Fruit fly (Drosophila melanogaster) whole organism, prepupa: ENCODE data around the gene Alp11.
A peak's percentile ranks its signal among the peaks of the same experiment; 100 is the strongest.

ENCODE experiments used
- Blimp-1 ChIP-seq: fragments of 200-800 bp; sonication (Bioruptor generic); optimal IDR thresholded peaks from 3 replicates; lab custom pipeline; 2017; ENCODE audit warnings: missing biosample characterization, missing genetic modification characterization, mild to moderate bottlenecking, moderate library complexity, missing genetic modification reagents
- CG10631 ChIP-seq: fragments of 200-800 bp; sonication (Bioruptor generic); optimal IDR thresholded peaks from 2 replicates; lab custom pipeline; 2016; ENCODE audit warnings: missing biosample characterization, missing genetic modification characterization
- CG10669 ChIP-seq: fragments of 200-800 bp; sonication (Bioruptor generic); optimal IDR thresholded peaks from 3 replicates; lab custom pipeline; 2018; ENCODE audit warnings: missing biosample characterization, mild to moderate bottlenecking, missing genetic modification characterization, moderate library complexity
- CG11294 ChIP-seq: fragments of 200-800 bp; sonication (Bioruptor generic); IDR thresholded peaks from 2 replicates; pipeline ENCODE4 v1.3.6; 2022; ENCODE audit warnings: missing biosample characterization, missing genetic modification characterization
- CG11762 ChIP-seq: fragments of 200-800 bp; sonication (Bioruptor generic); optimal IDR thresholded peaks from 3 replicates; lab custom pipeline; 2016; ENCODE audit warnings: missing biosample characterization, missing genetic modification characterization; ENCODE audit not compliant: insufficient read depth
- CG11902 ChIP-seq: fragments of 200-800 bp; sonication (Bioruptor generic); optimal IDR thresholded peaks from 3 replicates; lab custom pipeline; 2016; ENCODE audit warnings: missing biosample characterization, missing genetic modification characterization
- CG15336 ChIP-seq: fragments of 200-800 bp; sonication (Bioruptor generic); IDR thresholded peaks from 2 replicates; pipeline ENCODE4 v1.3.6; 2022; ENCODE audit warnings: missing biosample characterization, missing genetic modification characterization
- CG1621 ChIP-seq: fragments of 200-800 bp; sonication (Bioruptor generic); optimal IDR thresholded peaks from 3 replicates; lab custom pipeline; 2018; ENCODE audit warnings: missing biosample characterization, mild to moderate bottlenecking, missing genetic modification characterization
- CG3032 ChIP-seq: fragments of 200-800 bp; optimal IDR thresholded peaks from 2 replicates; lab custom pipeline; 2019; ENCODE audit warnings: missing biosample characterization, mild to moderate bottlenecking, missing genetic modification characterization, moderate library complexity
- CG31627 ChIP-seq: fragments of 200-800 bp; sonication (Bioruptor generic); optimal IDR thresholded peaks from 3 replicates; lab custom pipeline; 2016; ENCODE audit warnings: missing biosample characterization, missing genetic modification characterization
- CG32006 ChIP-seq: fragments of 200-800 bp; sonication (Bioruptor generic); optimal IDR thresholded peaks from 3 replicates; lab custom pipeline; 2017; ENCODE audit warnings: missing biosample characterization, mild to moderate bottlenecking, missing genetic modification characterization
- CG34406 ChIP-seq: fragments of 200-800 bp; sonication (Bioruptor generic); optimal IDR thresholded peaks from 3 replicates; lab custom pipeline; 2016; ENCODE audit warnings: missing biosample characterization, missing genetic modification characterization
- CG3919 ChIP-seq: fragments of 200-800 bp; sonication (Bioruptor generic); optimal IDR thresholded peaks from 3 replicates; lab custom pipeline; 2016; ENCODE audit warnings: missing biosample characterization, missing genetic modification characterization
- CG4318 ChIP-seq: fragments of 200-800 bp; sonication (Bioruptor generic); optimal IDR thresholded peaks from 3 replicates; lab custom pipeline; 2017; ENCODE audit warnings: missing biosample characterization, mild to moderate bottlenecking, missing genetic modification characterization
- CG6163 ChIP-seq: fragments of 200-800 bp; sonication (Bioruptor generic); IDR thresholded peaks from 3 replicates; pipeline ENCODE4 v1.3.6; 2022; ENCODE audit warnings: missing biosample characterization, missing genetic modification characterization
- CG6276 ChIP-seq: fragments of 200-800 bp; sonication (Bioruptor generic); optimal IDR thresholded peaks from 2 replicates; lab custom pipeline; 2017; ENCODE audit warnings: missing biosample characterization, mild to moderate bottlenecking, missing genetic modification characterization
- CG6792 ChIP-seq: fragments of 200-800 bp; sonication (Bioruptor generic); optimal IDR thresholded peaks from 3 replicates; lab custom pipeline; 2016; ENCODE audit warnings: missing biosample characterization, missing genetic modification characterization
- CG6808 ChIP-seq: fragments of 200-800 bp; sonication (Bioruptor generic); optimal IDR thresholded peaks from 3 replicates; lab custom pipeline; 2017; ENCODE audit warnings: missing biosample characterization, missing genetic modification characterization, mild to moderate bottlenecking, moderate library complexity, missing genetic modification reagents
- CG6854 ChIP-seq: fragments of 200-800 bp; sonication (Bioruptor generic); optimal IDR thresholded peaks from 2 replicates; lab custom pipeline; 2017; ENCODE audit warnings: missing biosample characterization, mild to moderate bottlenecking, missing genetic modification characterization
- CG7368 ChIP-seq: fragments of 200-800 bp; sonication (Bioruptor generic); optimal IDR thresholded peaks from 3 replicates; lab custom pipeline; 2016; ENCODE audit warnings: missing biosample characterization, missing genetic modification characterization
- CG8319 ChIP-seq: fragments of 200-800 bp; sonication (Bioruptor generic); optimal IDR thresholded peaks from 3 replicates; lab custom pipeline; 2016; ENCODE audit warnings: missing biosample characterization, missing genetic modification characterization
- CG8632 ChIP-seq: fragments of 200-800 bp; sonication (Bioruptor generic); optimal IDR thresholded peaks from 3 replicates; lab custom pipeline; 2016; ENCODE audit warnings: missing biosample characterization, missing genetic modification characterization
- CG9139 ChIP-seq: fragments of 200-800 bp; sonication (Bioruptor generic); optimal IDR thresholded peaks from 3 replicates; lab custom pipeline; 2017; ENCODE audit warnings: missing biosample characterization, mild to moderate bottlenecking, missing genetic modification characterization
- Eip75B ChIP-seq: fragments of 200-800 bp; sonication (Bioruptor generic); optimal IDR thresholded peaks from 3 replicates; lab custom pipeline; 2016; ENCODE audit warnings: missing biosample characterization, missing genetic modification characterization
- Eip78C ChIP-seq: fragments of 200-800 bp; sonication (Bioruptor generic); peaks from one replicate; lab custom pipeline; 2016; ENCODE audit warnings: missing biosample characterization, missing genetic modification characterization
- Ets21C ChIP-seq: fragments of 200-800 bp; sonication (Bioruptor generic); optimal IDR thresholded peaks from 3 replicates; lab custom pipeline; 2016; ENCODE audit warnings: missing biosample characterization, missing genetic modification characterization
- Ets96B ChIP-seq: fragments of 200-800 bp; optimal IDR thresholded peaks from 2 replicates; lab custom pipeline; 2019; ENCODE audit warnings: missing biosample characterization, mild to moderate bottlenecking, missing genetic modification characterization, moderate library complexity
- Gug ChIP-seq: fragments of 200-800 bp; sonication (Bioruptor generic); IDR thresholded peaks from 2 replicates; pipeline ENCODE4 v1.3.6; 2022; ENCODE audit warnings: missing biosample characterization, missing genetic modification characterization
- Hr38 ChIP-seq: sonication (Bioruptor generic); optimal IDR thresholded peaks from 2 replicates; lab custom pipeline; 2016; ENCODE audit warnings: missing biosample characterization, missing genetic modification characterization
- Hr39 ChIP-seq: fragments of 200-800 bp; sonication (Bioruptor generic); optimal IDR thresholded peaks from 2 replicates; lab custom pipeline; 2016; ENCODE audit warnings: missing biosample characterization, missing genetic modification characterization
- Hr4 ChIP-seq: fragments of 200-800 bp; sonication (Bioruptor generic); optimal IDR thresholded peaks from 3 replicates; lab custom pipeline; 2016; ENCODE audit warnings: missing biosample characterization, missing genetic modification characterization
- Lpt ChIP-seq: fragments of 200-800 bp; sonication (Bioruptor generic); optimal IDR thresholded peaks from 3 replicates; lab custom pipeline; 2016; ENCODE audit warnings: missing biosample characterization, missing genetic modification characterization
- Smox ChIP-seq: fragments of 200-800 bp; sonication (Bioruptor generic); optimal IDR thresholded peaks from 3 replicates; lab custom pipeline; 2016; ENCODE audit warnings: missing biosample characterization, missing genetic modification characterization
- Sox102F ChIP-seq: fragments of 200-800 bp; sonication (Bioruptor generic); optimal IDR thresholded peaks from 2 replicates; lab custom pipeline; 2016; ENCODE audit warnings: missing biosample characterization, mild to moderate bottlenecking, missing genetic modification characterization
- Sox14 ChIP-seq: fragments of 200-800 bp; sonication (Bioruptor generic); optimal IDR thresholded peaks from 3 replicates; lab custom pipeline; 2016; ENCODE audit warnings: missing biosample characterization, missing genetic modification characterization
- Sox15 ChIP-seq: fragments of 200-800 bp; sonication (Bioruptor generic); optimal IDR thresholded peaks from 3 replicates; lab custom pipeline; 2016; ENCODE audit warnings: missing biosample characterization, missing genetic modification characterization
- achi ChIP-seq: fragments of 200-800 bp; sonication (Bioruptor generic); optimal IDR thresholded peaks from 3 replicates; lab custom pipeline; 2016; ENCODE audit warnings: missing biosample characterization, missing genetic modification characterization
- acj6 ChIP-seq: fragments of 200-800 bp; sonication (Bioruptor generic); optimal IDR thresholded peaks from 3 replicates; lab custom pipeline; 2016; ENCODE audit warnings: missing biosample characterization, missing genetic modification characterization
- cyc ChIP-seq: fragments of 200-800 bp; sonication (Bioruptor generic); optimal IDR thresholded peaks from 3 replicates; lab custom pipeline; 2016; ENCODE audit warnings: missing biosample characterization, missing genetic modification characterization
- dac ChIP-seq: fragments of 200-800 bp; sonication (Bioruptor generic); optimal IDR thresholded peaks from 2 replicates; lab custom pipeline; 2017; ENCODE audit warnings: missing biosample characterization, mild to moderate bottlenecking, missing genetic modification characterization
- eg ChIP-seq: fragments of 200-800 bp; sonication (Bioruptor generic); IDR thresholded peaks from 3 replicates; pipeline ENCODE4 v1.3.6; 2022; ENCODE audit warnings: missing biosample characterization, missing genetic modification characterization
- esn ChIP-seq: fragments of 200-800 bp; sonication (Bioruptor generic); optimal IDR thresholded peaks from 2 replicates; lab custom pipeline; 2016; ENCODE audit warnings: missing biosample characterization, mild to moderate bottlenecking, missing genetic modification characterization, moderate library complexity
- fd59A ChIP-seq: fragments of 200-800 bp; sonication (Bioruptor generic); optimal IDR thresholded peaks from 2 replicates; lab custom pipeline; 2017; ENCODE audit warnings: missing biosample characterization, mild to moderate bottlenecking, missing genetic modification characterization, missing genetic modification reagents
- fd85E ChIP-seq: fragments of 200-800 bp; sonication (Bioruptor generic); optimal IDR thresholded peaks from 3 replicates; lab custom pipeline; 2016; ENCODE audit warnings: missing biosample characterization, missing genetic modification characterization
- fkh ChIP-seq: fragments of 200-800 bp; sonication (Bioruptor generic); optimal IDR thresholded peaks from 3 replicates; lab custom pipeline; 2017; ENCODE audit warnings: missing biosample characterization, mild to moderate bottlenecking, missing genetic modification characterization, moderate library complexity
- lz ChIP-seq: fragments of 200-800 bp; sonication (Bioruptor generic); optimal IDR thresholded peaks from 3 replicates; lab custom pipeline; 2016; ENCODE audit warnings: missing biosample characterization, missing genetic modification characterization
- net ChIP-seq: fragments of 200-800 bp; sonication (Bioruptor generic); optimal IDR thresholded peaks from 3 replicates; lab custom pipeline; 2016; ENCODE audit warnings: missing biosample characterization, missing genetic modification characterization
- salr ChIP-seq, 2 experiments: fragments of 200-800 bp; sonication (Bioruptor generic); optimal IDR thresholded peaks; 3 replicates each; lab custom pipeline; 2016 to 2018; ENCODE audit warnings: missing biosample characterization in 2 of 2, missing genetic modification characterization in 2 of 2, mild to moderate bottlenecking in 1 of 2
- spab ChIP-seq: fragments of 200-800 bp; sonication (Bioruptor generic); optimal IDR thresholded peaks from 2 replicates; lab custom pipeline; 2017; ENCODE audit warnings: missing biosample characterization, mild to moderate bottlenecking, missing genetic modification characterization, missing genetic modification reagents
- topi ChIP-seq: fragments of 200-800 bp; sonication (Bioruptor generic); optimal IDR thresholded peaks from 3 replicates; lab custom pipeline; 2016; ENCODE audit warnings: missing biosample characterization, missing genetic modification characterization
- vri ChIP-seq: fragments of 200-800 bp; sonication (Bioruptor generic); optimal IDR thresholded peaks from 3 replicates; lab custom pipeline; 2016; ENCODE audit warnings: missing biosample characterization, mild to moderate bottlenecking, missing genetic modification characterization

Alp11 gene

DNA sequence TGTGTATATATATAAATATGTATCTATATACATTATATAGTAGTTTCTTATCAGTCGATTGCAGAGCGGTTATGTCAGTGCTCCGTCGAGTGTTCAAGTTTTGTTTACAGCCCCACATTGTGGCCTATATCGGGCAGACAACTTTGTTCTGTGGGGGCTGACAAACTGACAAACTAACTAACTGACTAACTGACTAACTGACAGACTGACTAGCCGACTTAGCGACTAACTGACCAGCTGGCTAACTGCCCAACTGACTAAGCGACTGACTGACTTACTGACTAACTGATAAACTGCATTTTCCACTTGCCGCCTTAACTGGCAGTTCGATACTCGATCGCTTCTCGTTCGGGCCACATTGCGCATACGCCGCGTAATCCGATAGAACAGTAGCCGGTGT lies 42.4 kb downstream of the Alp11 start:
- TF ChIP-seq salr (GFP tag; optimal IDR thresholded peaks at IDR 0.05; lab: Kevin White, UChicago) (no peak), CG6792 (GFP tag; lab: Kevin White, UChicago) (no peak)

DNA sequence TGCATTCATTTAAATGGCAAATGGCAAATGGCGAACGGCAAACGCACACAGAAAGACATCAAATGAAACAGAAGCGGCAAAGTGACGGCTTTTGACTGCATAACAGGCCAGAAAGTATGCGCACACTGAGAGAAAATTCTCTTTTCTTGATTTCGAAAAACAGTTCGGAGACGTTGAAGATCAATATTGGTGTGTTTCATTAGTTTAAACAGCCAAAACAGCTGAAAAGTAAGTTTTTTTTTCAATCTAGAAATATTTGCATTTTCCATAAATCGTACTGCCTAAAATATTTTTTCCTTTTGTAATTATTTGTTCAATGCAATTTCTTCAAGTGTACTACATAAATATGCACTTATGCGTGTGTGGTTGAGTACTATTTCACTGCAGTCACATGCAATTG lies 43.3 kb downstream of the Alp11 start:
- TF ChIP-seq fd85E (GFP tag; lab: Kevin White, UChicago) (no peak), Lpt (GFP tag; lab: Kevin White, UChicago) (no peak), net (GFP tag; lab: Kevin White, UChicago) (no peak), CG8319 (GFP tag; lab: Kevin White, UChicago) (no peak), Smox (GFP tag; lab: Kevin White, UChicago) (no peak), CG8632 (no peak), CG4318 (GFP tag; lab: Kevin White, UChicago) (peak; percentile 29), lz (no peak), CG9139 (GFP tag; lab: Kevin White, UChicago) (no peak), CG6792 (GFP tag; lab: Kevin White, UChicago) (no peak), esn (GFP tag; lab: Kevin White, UChicago) (no peak), achi (GFP tag; lab: Kevin White, UChicago) (no peak), dac (no peak), Sox14 (GFP tag; lab: Kevin White, UChicago) (no peak), vri (GFP tag; lab: Kevin White, UChicago) (no peak), CG10669 (GFP tag; lab: Kevin White, UChicago) (no peak), CG34406 (GFP tag; lab: Kevin White, UChicago) (no peak), eg (GFP tag; lab: Robert Waterston, UW) (peak; percentile 58; the same call in 2 of the 3 replicates), topi (GFP tag; lab: Kevin White, UChicago) (no peak), CG32006 (GFP tag; lab: Kevin White, UChicago) (peak; percentile 60), acj6 (GFP tag; lab: Kevin White, UChicago) (no peak), CG11762 (GFP tag; lab: Kevin White, UChicago) (no peak), CG7368 (GFP tag; lab: Kevin White, UChicago) (no peak), cyc (no peak), Ets96B (tag; lab: Kevin White, UChicago) (no peak), Hr38 (GFP tag; lab: Kevin White, UChicago) (no peak), CG3032 (tag; lab: Kevin White, UChicago) (no peak), Ets21C (GFP tag; lab: Kevin White, UChicago) (no peak), CG6163 (GFP tag; lab: Robert Waterston, UW) (0 out of 3 replicates have a peak, but pooled peaks have one; percentile 24), fd59A (GFP tag; lab: Kevin White, UChicago) (no peak), Blimp-1 (GFP tag; lab: Kevin White, UChicago) (no peak), CG11294 (peak; percentile 8; the same call in 1 of the 2 replicates), CG31627 (GFP tag; lab: Kevin White, UChicago) (no peak), Eip75B (GFP tag; lab: Kevin White, UChicago) (no peak), Sox15 (no peak), CG11902 (GFP tag; lab: Kevin White, UChicago) (no peak), spab (GFP tag; lab: Kevin White, UChicago) (no peak), salr (GFP tag; optimal IDR thresholded peaks at IDR 0.05; lab: Kevin White, UChicago) (no peak), Eip78C (GFP tag; lab: Kevin White, UChicago) (no peak), CG10631 (GFP tag; lab: Kevin White, UChicago) (no peak), CG6276 (GFP tag; lab: Kevin White, UChicago) (peak; percentile 5), Gug (GFP tag; lab: Robert Waterston, UW) (peak; percentile 50; the same call in 1 of the 2 replicates), CG3919 (GFP tag; lab: Kevin White, UChicago) (no peak), Hr39 (GFP tag; lab: Kevin White, UChicago) (no peak), CG6854 (GFP tag; lab: Kevin White, UChicago) (no peak), Hr4 (GFP tag; lab: Kevin White, UChicago) (peak; percentile 47), CG6808 (GFP tag; lab: Kevin White, UChicago) (no peak), Sox102F (GFP tag; lab: Kevin White, UChicago) (no peak), CG15336 (GFP tag; lab: Robert Waterston, UW) (peak; percentile 69), fkh (GFP tag; lab: Kevin White, UChicago) (no peak), CG1621 (tag; lab: Kevin White, UChicago) (no peak)
